Fruit fly (Drosophila melanogaster) whole organism, embryonic: ENCODE measurements around the gene vari.
A peak's percentile ranks its signal among the peaks of the same experiment; 100 is the strongest.

Experiments used
- B-H1 ChIP-seq: fragments of 200-800 bp; sonication (Bioruptor generic); IDR thresholded peaks from 3 replicates; pipeline ENCODE4 v1.3.6; 2022; ENCODE audit warnings: missing biosample characterization, missing genetic modification characterization
- CG10147 ChIP-seq: fragments of 200-800 bp; sonication (Bioruptor generic); optimal IDR thresholded peaks from 2 replicates; lab custom pipeline; 2019; ENCODE audit warnings: missing biosample characterization, mild to moderate bottlenecking, missing genetic modification characterization, moderate library complexity
- CG10431 ChIP-seq: fragments of 200-800 bp; sonication (Bioruptor generic); optimal IDR thresholded peaks from 3 replicates; lab custom pipeline; 2018; ENCODE audit warnings: missing biosample characterization, mild to moderate bottlenecking, missing genetic modification characterization
- CG10979 ChIP-seq: fragments of 200-800 bp; sonication (Bioruptor generic); optimal IDR thresholded peaks from 2 replicates; lab custom pipeline; 2018; ENCODE audit warnings: missing biosample characterization, mild to moderate bottlenecking, missing genetic modification characterization, moderate library complexity
- CG11695 ChIP-seq: fragments of 200-800 bp; sonication (Bioruptor generic); IDR thresholded peaks from 3 replicates; pipeline ENCODE4 v1.3.6; 2022; ENCODE audit warnings: missing biosample characterization, missing genetic modification characterization
- CG11723 ChIP-seq: fragments of 200-800 bp; sonication (Bioruptor generic); optimal IDR thresholded peaks from 2 replicates; lab custom pipeline; 2017; ENCODE audit warnings: missing biosample characterization, mild to moderate bottlenecking, missing genetic modification characterization
- CG12071 ChIP-seq: fragments of 200-800 bp; sonication (Bioruptor generic); optimal IDR thresholded peaks from 3 replicates; lab custom pipeline; 2018; ENCODE audit warnings: missing biosample characterization, mild to moderate bottlenecking, missing genetic modification characterization
- CG12769 ChIP-seq: fragments of 200-800 bp; sonication (Bioruptor generic); optimal IDR thresholded peaks from 2 replicates; lab custom pipeline; 2019; ENCODE audit warnings: missing biosample characterization, mild to moderate bottlenecking, missing genetic modification characterization, moderate library complexity
- CG13287 ChIP-seq: fragments of 200-800 bp; sonication (Bioruptor generic); IDR thresholded peaks from 2 replicates; pipeline ENCODE4 v1.3.6; 2022; ENCODE audit warnings: missing biosample characterization, missing genetic modification characterization; ENCODE audit not compliant: partially characterized antibody
- CG13424 ChIP-seq: fragments of 200-800 bp; sonication (Bioruptor generic); optimal IDR thresholded peaks from 2 replicates; lab custom pipeline; 2019; ENCODE audit warnings: missing biosample characterization, mild to moderate bottlenecking, missing genetic modification characterization, moderate library complexity
- CG14710 ChIP-seq: fragments of 200-800 bp; sonication (Bioruptor generic); optimal IDR thresholded peaks from 3 replicates; lab custom pipeline; 2019; ENCODE audit warnings: missing biosample characterization, mild to moderate bottlenecking, missing genetic modification characterization, moderate library complexity
- CG17328 ChIP-seq: fragments of 200-800 bp; sonication (Bioruptor generic); IDR thresholded peaks from 2 replicates; pipeline ENCODE4 v1.3.6; 2022; ENCODE audit warnings: missing biosample characterization, missing genetic modification characterization
- CG17568 ChIP-seq: fragments of 200-800 bp; sonication (Bioruptor generic); optimal IDR thresholded peaks from 2 replicates; lab custom pipeline; 2018; ENCODE audit warnings: missing biosample characterization, mild to moderate bottlenecking, missing genetic modification characterization, moderate library complexity
- CG17612 ChIP-seq: fragments of 200-800 bp; sonication (Bioruptor generic); IDR thresholded peaks from 2 replicates; pipeline ENCODE4 v1.3.6; 2022; ENCODE audit warnings: missing biosample characterization, missing genetic modification characterization
- CG17912 ChIP-seq: fragments of 200-800 bp; sonication (Bioruptor generic); optimal IDR thresholded peaks from 2 replicates; lab custom pipeline; 2018; ENCODE audit warnings: missing biosample characterization, mild to moderate bottlenecking, missing genetic modification characterization
- CG1792 ChIP-seq: fragments of 200-800 bp; sonication (Bioruptor generic); optimal IDR thresholded peaks from 2 replicates; lab custom pipeline; 2016; ENCODE audit warnings: missing biosample characterization, missing genetic modification characterization
- CG18619 ChIP-seq: fragments of 200-800 bp; sonication (Bioruptor generic); optimal IDR thresholded peaks from 3 replicates; lab custom pipeline; 2017; ENCODE audit warnings: missing biosample characterization, mild to moderate bottlenecking, missing genetic modification characterization
- CG18764 ChIP-seq: fragments of 200-800 bp; sonication (Bioruptor generic); optimal IDR thresholded peaks from 3 replicates; lab custom pipeline; 2016; ENCODE audit warnings: missing biosample characterization, missing genetic modification characterization
- CG30020 ChIP-seq: fragments of 200-800 bp; optimal IDR thresholded peaks from 2 replicates; lab custom pipeline; 2019; ENCODE audit warnings: missing biosample characterization, mild to moderate bottlenecking, missing genetic modification characterization, moderate library complexity
- CG3065 ChIP-seq: fragments of 200-800 bp; sonication (Bioruptor generic); optimal IDR thresholded peaks from 2 replicates; lab custom pipeline; 2016; ENCODE audit warnings: missing biosample characterization, missing genetic modification characterization
- CG31365 ChIP-seq: fragments of 200-800 bp; sonication (Bioruptor generic); optimal IDR thresholded peaks from 2 replicates; lab custom pipeline; 2018; ENCODE audit warnings: missing biosample characterization, mild to moderate bottlenecking, missing genetic modification characterization
- CG32532 ChIP-seq: fragments of 200-800 bp; sonication (Bioruptor generic); IDR thresholded peaks from 2 replicates; pipeline ENCODE4 v1.3.6; 2022; ENCODE audit warnings: missing biosample characterization, missing genetic modification characterization
- CG3407 ChIP-seq: fragments of 200-800 bp; sonication (Bioruptor generic); optimal IDR thresholded peaks from 2 replicates; lab custom pipeline; 2018; ENCODE audit warnings: missing biosample characterization, mild to moderate bottlenecking, missing genetic modification characterization
- CG7786 ChIP-seq: fragments of 200-800 bp; sonication (Bioruptor generic); optimal IDR thresholded peaks from 2 replicates; lab custom pipeline; 2016; ENCODE audit warnings: missing biosample characterization, missing genetic modification characterization
- CHES-1-like ChIP-seq: fragments of 200-800 bp; sonication (Bioruptor generic); optimal IDR thresholded peaks from 2 replicates; lab custom pipeline; 2016; ENCODE audit warnings: missing biosample characterization, missing genetic modification characterization
- Doc2 ChIP-seq: fragments of 200-800 bp; sonication (Bioruptor generic); IDR thresholded peaks from 2 replicates; pipeline ENCODE4 v1.3.6; 2022; ENCODE audit warnings: missing biosample characterization, missing genetic modification characterization
- Ets97D ChIP-seq: fragments of 200-800 bp; sonication (Bioruptor generic); optimal IDR thresholded peaks from 3 replicates; lab custom pipeline; 2016; ENCODE audit warnings: missing biosample characterization, missing genetic modification characterization
- Fer2 ChIP-seq: fragments of 200-800 bp; sonication (Bioruptor generic); optimal IDR thresholded peaks from 2 replicates; lab custom pipeline; 2018; ENCODE audit warnings: missing biosample characterization, mild to moderate bottlenecking, missing genetic modification characterization, moderate library complexity
- HLH54F ChIP-seq: fragments of 200-800 bp; sonication (Bioruptor generic); optimal IDR thresholded peaks from 3 replicates; lab custom pipeline; 2016; ENCODE audit warnings: missing biosample characterization, missing genetic modification characterization
- HmgZ ChIP-seq: fragments of 200-800 bp; sonication (Bioruptor generic); optimal IDR thresholded peaks from 2 replicates; lab custom pipeline; 2018; ENCODE audit warnings: missing biosample characterization, mild to moderate bottlenecking, missing genetic modification characterization
- Hr78 ChIP-seq, 2 experiments: fragments of 200-800 bp in 1 of 2; fragments of >200 bp in 1 of 2; sonication (Bioruptor generic) in 1 of 2; optimal IDR thresholded peaks; 2 replicates each; lab custom pipeline; 2017 to 2019; ENCODE audit warnings: missing biosample characterization in 2 of 2, missing genetic modification characterization in 2 of 2, mild to moderate bottlenecking in 1 of 2, moderate library complexity in 1 of 2
- Max ChIP-seq: fragments of 200-800 bp; sonication (Bioruptor generic); optimal IDR thresholded peaks from 2 replicates; lab custom pipeline; 2016; ENCODE audit warnings: missing biosample characterization, mild to moderate bottlenecking, missing genetic modification characterization
- NC2α ChIP-seq: fragments of 200-800 bp; sonication (Bioruptor generic); optimal IDR thresholded peaks from 2 replicates; lab custom pipeline; 2016; ENCODE audit warnings: missing biosample characterization, missing genetic modification characterization
- Ptx1 ChIP-seq: fragments of 200-800 bp; sonication (Bioruptor generic); IDR thresholded peaks from 2 replicates; pipeline ENCODE4 v1.3.6; 2022; ENCODE audit warnings: missing biosample characterization, missing genetic modification characterization
- ap ChIP-seq: fragments of 200-800 bp; sonication (Bioruptor generic); IDR thresholded peaks from 2 replicates; pipeline ENCODE4 v1.3.6; 2022; ENCODE audit warnings: missing biosample characterization, missing genetic modification characterization
- ci ChIP-seq: fragments of 200-800 bp; sonication (Bioruptor generic); IDR thresholded peaks from 3 replicates; pipeline ENCODE4 v1.3.6; 2022; ENCODE audit warnings: missing biosample characterization, missing genetic modification characterization
- crc ChIP-seq: fragments of 200-800 bp; sonication (Bioruptor generic); optimal IDR thresholded peaks from 2 replicates; lab custom pipeline; 2016; ENCODE audit warnings: missing biosample characterization, missing genetic modification characterization
- cwo ChIP-seq: fragments of 200-800 bp; sonication (Bioruptor generic); optimal IDR thresholded peaks from 3 replicates; lab custom pipeline; 2017; ENCODE audit warnings: missing biosample characterization, missing genetic modification characterization, mild to moderate bottlenecking, moderate library complexity, missing genetic modification reagents
- disco-r ChIP-seq: fragments of 200-800 bp; sonication (Bioruptor generic); optimal IDR thresholded peaks from 2 replicates; lab custom pipeline; 2016; ENCODE audit warnings: missing biosample characterization, missing genetic modification characterization
- dmrt11E ChIP-seq: fragments of 200-800 bp; sonication (Bioruptor generic); optimal IDR thresholded peaks from 3 replicates; lab custom pipeline; 2018; ENCODE audit warnings: missing biosample characterization, mild to moderate bottlenecking, missing genetic modification characterization, moderate library complexity
- grau ChIP-seq: fragments of 200-800 bp; optimal IDR thresholded peaks from 3 replicates; lab custom pipeline; 2019; ENCODE audit warnings: missing biosample characterization, mild to moderate bottlenecking, missing genetic modification characterization, moderate library complexity
- ham ChIP-seq: fragments of 200-800 bp; sonication (Bioruptor generic); IDR thresholded peaks from 2 replicates; pipeline ENCODE4 v1.3.6; 2022; ENCODE audit warnings: missing biosample characterization, missing genetic modification characterization
- insv ChIP-seq, 2 experiments: fragments of 200-800 bp; sonication (Bioruptor generic); optimal IDR thresholded peaks; 3 replicates each; lab custom pipeline; 2016 to 2018; ENCODE audit warnings: missing biosample characterization in 2 of 2, missing genetic modification characterization in 2 of 2
- mirr ChIP-seq: fragments of 200-800 bp; sonication (Bioruptor generic); optimal IDR thresholded peaks from 3 replicates; lab custom pipeline; 2018; ENCODE audit warnings: missing biosample characterization, mild to moderate bottlenecking, missing genetic modification characterization
- nom ChIP-seq: fragments of 200-800 bp; sonication (Bioruptor generic); optimal IDR thresholded peaks from 2 replicates; lab custom pipeline; 2017; ENCODE audit warnings: missing biosample characterization, missing genetic modification characterization, mild to moderate bottlenecking, moderate library complexity, missing genetic modification reagents
- pnt ChIP-seq: fragments of 200-800 bp; sonication (Bioruptor generic); optimal IDR thresholded peaks from 3 replicates; lab custom pipeline; 2016; ENCODE audit warnings: missing biosample characterization, missing genetic modification characterization
- pzg ChIP-seq: fragments of 200-800 bp; sonication (Bioruptor generic); optimal IDR thresholded peaks from 3 replicates; lab custom pipeline; 2018; ENCODE audit warnings: missing biosample characterization, mild to moderate bottlenecking, missing genetic modification characterization, moderate library complexity
- shn ChIP-seq: fragments of 200-800 bp; sonication (Bioruptor generic); optimal IDR thresholded peaks from 3 replicates; lab custom pipeline; 2016; ENCODE audit warnings: missing biosample characterization, missing genetic modification characterization
- tap ChIP-seq: fragments of 200-800 bp; optimal IDR thresholded peaks from 3 replicates; lab custom pipeline; 2019; ENCODE audit warnings: missing biosample characterization, mild to moderate bottlenecking, missing genetic modification characterization, moderate library complexity
- toy ChIP-seq: fragments of 200-800 bp; sonication (Bioruptor generic); IDR thresholded peaks from 2 replicates; pipeline ENCODE4 v1.3.6; 2022; ENCODE audit warnings: missing biosample characterization, missing genetic modification characterization

Gene vari

dm6 chr2L:20787271-20787791 lies 9.5 kb downstream of the vari start, which contains the start of gene Pomp (continued):
- TF ChIP-seq ap (GFP tag; lab: Robert Waterston, UW), result peak; percentile 54; the same call in 1 of the 2 replicates
- peak; percentile 80 for TF ChIP-seq dmrt11E (tag; lab: Kevin White, UChicago)
- peak; percentile 62 for TF ChIP-seq HLH54F
- TF ChIP-seq CG17912, result no peak
- no peak for TF ChIP-seq nom (GFP tag; lab: Kevin White, UChicago)
- TF ChIP-seq CG31365 (tag; lab: Kevin White, UChicago), result peak; percentile 59
- peak; percentile 25 for TF ChIP-seq mirr (GFP tag; lab: Kevin White, UChicago)
- peak; percentile 95 for TF ChIP-seq pzg (GFP tag; lab: Kevin White, UChicago)
- peak; percentile 71 for TF ChIP-seq Ets97D (GFP tag; lab: Kevin White, UChicago)
- peak; percentile 88 for TF ChIP-seq CG11695 (GFP tag; lab: Robert Waterston, UW)
- peak; percentile 57; the same call in 1 of the 2 replicates for TF ChIP-seq toy (GFP tag; lab: Robert Waterston, UW)
- peak; percentile 84 for TF ChIP-seq CG14710
- TF ChIP-seq Ptx1 (GFP tag; lab: Robert Waterston, UW), result peak; percentile 85
- TF ChIP-seq CG10979 (tag; lab: Kevin White, UChicago), result peak; percentile 84
- peak; percentile 85 for TF ChIP-seq tap
- peak in 1 of 2 experiments; percentile 72 for TF ChIP-seq Hr78 (GFP tag; optimal IDR thresholded peaks at IDR 0.05; lab: Kevin White, UChicago)
- peak in 1 of 2 experiments; percentile 58 for TF ChIP-seq insv (GFP tag; optimal IDR thresholded peaks at IDR 0.05; lab: Kevin White, UChicago)
- TF ChIP-seq CG3407 (GFP tag; lab: Kevin White, UChicago), result peak; percentile 66
- TF ChIP-seq CG30020 (tag; lab: Kevin White, UChicago), result peak; percentile 31
- no peak for TF ChIP-seq NC2α
- peak; percentile 24 for TF ChIP-seq CG1792 (GFP tag; lab: Kevin White, UChicago)
- peak; percentile 77 for TF ChIP-seq CG17612 (GFP tag; lab: Robert Waterston, UW)
- TF ChIP-seq crc (GFP tag; lab: Kevin White, UChicago), result peak; percentile 39
- TF ChIP-seq CG18764 (GFP tag; lab: Kevin White, UChicago), result peak; percentile 84
- TF ChIP-seq CHES-1-like (GFP tag; lab: Kevin White, UChicago), result peak; percentile 81
- no peak for TF ChIP-seq ham (GFP tag; lab: Robert Waterston, UW)
- TF ChIP-seq shn (GFP tag; lab: Kevin White, UChicago), result peak; percentile 20
- no peak; the same call in 1 of the 2 replicates for TF ChIP-seq Doc2 (GFP tag; lab: Robert Waterston, UW)
- peak; percentile 77 for TF ChIP-seq CG10147 (GFP tag; lab: Kevin White, UChicago)
- TF ChIP-seq CG12769 (tag; lab: Kevin White, UChicago), result peak; percentile 90
- TF ChIP-seq CG13287, result peak; percentile 81
- TF ChIP-seq CG13424 (tag; lab: Kevin White, UChicago), result peak; percentile 71
- TF ChIP-seq CG17568, result peak; percentile 67
- no peak for TF ChIP-seq disco-r (GFP tag; lab: Kevin White, UChicago)
- TF ChIP-seq CG12071, result peak; percentile 86
- peak; percentile 57 for TF ChIP-seq CG7786 (GFP tag; lab: Kevin White, UChicago)
- peak; percentile 83 for TF ChIP-seq Max (GFP tag; lab: Kevin White, UChicago)
- peak; percentile 81 for TF ChIP-seq B-H1 (GFP tag; lab: Robert Waterston, UW)
- peak; percentile 61 for TF ChIP-seq CG3065 (GFP tag; lab: Kevin White, UChicago)
- TF ChIP-seq CG18619 (GFP tag; lab: Kevin White, UChicago), result peak; percentile 78
- peak; percentile 93 for TF ChIP-seq ci (GFP tag; lab: Robert Waterston, UW)
- peak; percentile 44 for TF ChIP-seq CG11723
- no peak for TF ChIP-seq CG10431 (GFP tag; lab: Kevin White, UChicago)
- peak; percentile 90 for TF ChIP-seq HmgZ
- peak; percentile 92 for TF ChIP-seq CG32532 (GFP tag; lab: Robert Waterston, UW)
- peak; percentile 81 for TF ChIP-seq grau
- TF ChIP-seq CG17328 (GFP tag; lab: Robert Waterston, UW), result peak; percentile 89
- peak; percentile 84 for TF ChIP-seq cwo (GFP tag; lab: Kevin White, UChicago)
- TF ChIP-seq pnt (GFP tag; lab: Kevin White, UChicago), result peak; percentile 56
- peak; percentile 18 for TF ChIP-seq Fer2
